Fruit fly (Drosophila melanogaster) whole organism, prepupa: ENCODE data around the gene CG9784.

ENCODE experiments used
- Blimp-1 ChIP-seq: fragments of 200-800 bp; sonication (Bioruptor generic); optimal IDR thresholded peaks from 3 replicates; lab custom pipeline; 2017; ENCODE audit warnings: missing biosample characterization, missing genetic modification characterization, mild to moderate bottlenecking, moderate library complexity, missing genetic modification reagents
- CG10631 ChIP-seq: fragments of 200-800 bp; sonication (Bioruptor generic); optimal IDR thresholded peaks from 2 replicates; lab custom pipeline; 2016; ENCODE audit warnings: missing biosample characterization, missing genetic modification characterization
- CG10669 ChIP-seq: fragments of 200-800 bp; sonication (Bioruptor generic); optimal IDR thresholded peaks from 3 replicates; lab custom pipeline; 2018; ENCODE audit warnings: missing biosample characterization, mild to moderate bottlenecking, missing genetic modification characterization, moderate library complexity
- CG11902 ChIP-seq: fragments of 200-800 bp; sonication (Bioruptor generic); optimal IDR thresholded peaks from 3 replicates; lab custom pipeline; 2016; ENCODE audit warnings: missing biosample characterization, missing genetic modification characterization
- CG15336 ChIP-seq: fragments of 200-800 bp; sonication (Bioruptor generic); IDR thresholded peaks from 2 replicates; pipeline ENCODE4 v1.3.6; 2022; ENCODE audit warnings: missing biosample characterization, missing genetic modification characterization
- CG1621 ChIP-seq: fragments of 200-800 bp; sonication (Bioruptor generic); optimal IDR thresholded peaks from 3 replicates; lab custom pipeline; 2018; ENCODE audit warnings: missing biosample characterization, mild to moderate bottlenecking, missing genetic modification characterization
- CG16779 ChIP-seq: fragments of 200-800 bp; sonication (Bioruptor generic); optimal IDR thresholded peaks from 3 replicates; lab custom pipeline; 2017; ENCODE audit warnings: missing biosample characterization, mild to moderate bottlenecking, missing genetic modification characterization
- CG3032 ChIP-seq: fragments of 200-800 bp; optimal IDR thresholded peaks from 2 replicates; lab custom pipeline; 2019; ENCODE audit warnings: missing biosample characterization, mild to moderate bottlenecking, missing genetic modification characterization, moderate library complexity
- CG32006 ChIP-seq: fragments of 200-800 bp; sonication (Bioruptor generic); optimal IDR thresholded peaks from 3 replicates; lab custom pipeline; 2017; ENCODE audit warnings: missing biosample characterization, mild to moderate bottlenecking, missing genetic modification characterization
- CG34406 ChIP-seq: fragments of 200-800 bp; sonication (Bioruptor generic); optimal IDR thresholded peaks from 3 replicates; lab custom pipeline; 2016; ENCODE audit warnings: missing biosample characterization, missing genetic modification characterization
- CG3919 ChIP-seq: fragments of 200-800 bp; sonication (Bioruptor generic); optimal IDR thresholded peaks from 3 replicates; lab custom pipeline; 2016; ENCODE audit warnings: missing biosample characterization, missing genetic modification characterization
- CG4318 ChIP-seq: fragments of 200-800 bp; sonication (Bioruptor generic); optimal IDR thresholded peaks from 3 replicates; lab custom pipeline; 2017; ENCODE audit warnings: missing biosample characterization, mild to moderate bottlenecking, missing genetic modification characterization
- CG6163 ChIP-seq: fragments of 200-800 bp; sonication (Bioruptor generic); IDR thresholded peaks from 3 replicates; pipeline ENCODE4 v1.3.6; 2022; ENCODE audit warnings: missing biosample characterization, missing genetic modification characterization
- CG6276 ChIP-seq: fragments of 200-800 bp; sonication (Bioruptor generic); optimal IDR thresholded peaks from 2 replicates; lab custom pipeline; 2017; ENCODE audit warnings: missing biosample characterization, mild to moderate bottlenecking, missing genetic modification characterization
- CG6792 ChIP-seq: fragments of 200-800 bp; sonication (Bioruptor generic); optimal IDR thresholded peaks from 3 replicates; lab custom pipeline; 2016; ENCODE audit warnings: missing biosample characterization, missing genetic modification characterization
- CG6808 ChIP-seq: fragments of 200-800 bp; sonication (Bioruptor generic); optimal IDR thresholded peaks from 3 replicates; lab custom pipeline; 2017; ENCODE audit warnings: missing biosample characterization, missing genetic modification characterization, mild to moderate bottlenecking, moderate library complexity, missing genetic modification reagents
- CG6854 ChIP-seq: fragments of 200-800 bp; sonication (Bioruptor generic); optimal IDR thresholded peaks from 2 replicates; lab custom pipeline; 2017; ENCODE audit warnings: missing biosample characterization, mild to moderate bottlenecking, missing genetic modification characterization
- CG8119 ChIP-seq: fragments of 200-800 bp; sonication (Bioruptor generic); IDR thresholded peaks from 3 replicates; pipeline ENCODE4 v1.3.6; 2022; ENCODE audit warnings: missing biosample characterization, missing genetic modification characterization
- CG8319 ChIP-seq: fragments of 200-800 bp; sonication (Bioruptor generic); optimal IDR thresholded peaks from 3 replicates; lab custom pipeline; 2016; ENCODE audit warnings: missing biosample characterization, missing genetic modification characterization
- CG8632 ChIP-seq: fragments of 200-800 bp; sonication (Bioruptor generic); optimal IDR thresholded peaks from 3 replicates; lab custom pipeline; 2016; ENCODE audit warnings: missing biosample characterization, missing genetic modification characterization
- Eip75B ChIP-seq: fragments of 200-800 bp; sonication (Bioruptor generic); optimal IDR thresholded peaks from 3 replicates; lab custom pipeline; 2016; ENCODE audit warnings: missing biosample characterization, missing genetic modification characterization
- Eip93F ChIP-seq: fragments of 200-800 bp; sonication (Bioruptor generic); optimal IDR thresholded peaks from 2 replicates; lab custom pipeline; 2016; ENCODE audit warnings: missing biosample characterization, mild to moderate bottlenecking, missing genetic modification characterization
- Ets21C ChIP-seq: fragments of 200-800 bp; sonication (Bioruptor generic); optimal IDR thresholded peaks from 3 replicates; lab custom pipeline; 2016; ENCODE audit warnings: missing biosample characterization, missing genetic modification characterization
- Ets96B ChIP-seq: fragments of 200-800 bp; optimal IDR thresholded peaks from 2 replicates; lab custom pipeline; 2019; ENCODE audit warnings: missing biosample characterization, mild to moderate bottlenecking, missing genetic modification characterization, moderate library complexity
- Hr38 ChIP-seq: sonication (Bioruptor generic); optimal IDR thresholded peaks from 2 replicates; lab custom pipeline; 2016; ENCODE audit warnings: missing biosample characterization, missing genetic modification characterization
- Hr39 ChIP-seq: fragments of 200-800 bp; sonication (Bioruptor generic); optimal IDR thresholded peaks from 2 replicates; lab custom pipeline; 2016; ENCODE audit warnings: missing biosample characterization, missing genetic modification characterization
- Hr4 ChIP-seq: fragments of 200-800 bp; sonication (Bioruptor generic); optimal IDR thresholded peaks from 3 replicates; lab custom pipeline; 2016; ENCODE audit warnings: missing biosample characterization, missing genetic modification characterization
- Met ChIP-seq: fragments of 200-800 bp; sonication (Bioruptor generic); optimal IDR thresholded peaks from 3 replicates; lab custom pipeline; 2016; ENCODE audit warnings: missing biosample characterization, missing genetic modification characterization
- Smox ChIP-seq: fragments of 200-800 bp; sonication (Bioruptor generic); optimal IDR thresholded peaks from 3 replicates; lab custom pipeline; 2016; ENCODE audit warnings: missing biosample characterization, missing genetic modification characterization
- Sox102F ChIP-seq: fragments of 200-800 bp; sonication (Bioruptor generic); optimal IDR thresholded peaks from 2 replicates; lab custom pipeline; 2016; ENCODE audit warnings: missing biosample characterization, mild to moderate bottlenecking, missing genetic modification characterization
- Sox14 ChIP-seq: fragments of 200-800 bp; sonication (Bioruptor generic); optimal IDR thresholded peaks from 3 replicates; lab custom pipeline; 2016; ENCODE audit warnings: missing biosample characterization, missing genetic modification characterization
- Sox15 ChIP-seq: fragments of 200-800 bp; sonication (Bioruptor generic); optimal IDR thresholded peaks from 3 replicates; lab custom pipeline; 2016; ENCODE audit warnings: missing biosample characterization, missing genetic modification characterization
- achi ChIP-seq: fragments of 200-800 bp; sonication (Bioruptor generic); optimal IDR thresholded peaks from 3 replicates; lab custom pipeline; 2016; ENCODE audit warnings: missing biosample characterization, missing genetic modification characterization
- acj6 ChIP-seq: fragments of 200-800 bp; sonication (Bioruptor generic); optimal IDR thresholded peaks from 3 replicates; lab custom pipeline; 2016; ENCODE audit warnings: missing biosample characterization, missing genetic modification characterization
- cyc ChIP-seq: fragments of 200-800 bp; sonication (Bioruptor generic); optimal IDR thresholded peaks from 3 replicates; lab custom pipeline; 2016; ENCODE audit warnings: missing biosample characterization, missing genetic modification characterization
- dac ChIP-seq: fragments of 200-800 bp; sonication (Bioruptor generic); optimal IDR thresholded peaks from 2 replicates; lab custom pipeline; 2017; ENCODE audit warnings: missing biosample characterization, mild to moderate bottlenecking, missing genetic modification characterization
- dsx ChIP-seq: fragments of 200-800 bp; optimal IDR thresholded peaks from 3 replicates; lab custom pipeline; 2019; ENCODE audit warnings: missing biosample characterization, mild to moderate bottlenecking, missing genetic modification characterization, moderate library complexity; ENCODE audit not compliant: poor library complexity, severe bottlenecking
- eg ChIP-seq: fragments of 200-800 bp; sonication (Bioruptor generic); IDR thresholded peaks from 3 replicates; pipeline ENCODE4 v1.3.6; 2022; ENCODE audit warnings: missing biosample characterization, missing genetic modification characterization
- fd59A ChIP-seq: fragments of 200-800 bp; sonication (Bioruptor generic); optimal IDR thresholded peaks from 2 replicates; lab custom pipeline; 2017; ENCODE audit warnings: missing biosample characterization, mild to moderate bottlenecking, missing genetic modification characterization, missing genetic modification reagents
- fd85E ChIP-seq: fragments of 200-800 bp; sonication (Bioruptor generic); optimal IDR thresholded peaks from 3 replicates; lab custom pipeline; 2016; ENCODE audit warnings: missing biosample characterization, missing genetic modification characterization
- fkh ChIP-seq: fragments of 200-800 bp; sonication (Bioruptor generic); optimal IDR thresholded peaks from 3 replicates; lab custom pipeline; 2017; ENCODE audit warnings: missing biosample characterization, mild to moderate bottlenecking, missing genetic modification characterization, moderate library complexity
- net ChIP-seq: fragments of 200-800 bp; sonication (Bioruptor generic); optimal IDR thresholded peaks from 3 replicates; lab custom pipeline; 2016; ENCODE audit warnings: missing biosample characterization, missing genetic modification characterization
- salr ChIP-seq, 2 experiments: fragments of 200-800 bp; sonication (Bioruptor generic); optimal IDR thresholded peaks; 3 replicates each; lab custom pipeline; 2016 to 2018; ENCODE audit warnings: missing biosample characterization in 2 of 2, missing genetic modification characterization in 2 of 2, mild to moderate bottlenecking in 1 of 2
- spab ChIP-seq: fragments of 200-800 bp; sonication (Bioruptor generic); optimal IDR thresholded peaks from 2 replicates; lab custom pipeline; 2017; ENCODE audit warnings: missing biosample characterization, mild to moderate bottlenecking, missing genetic modification characterization, missing genetic modification reagents
- ss ChIP-seq, 2 experiments: fragments of 200-800 bp; sonication (Bioruptor generic); optimal IDR thresholded peaks; 2 replicates in 1 of 2; 3 replicates in 1 of 2; lab custom pipeline; 2017 to 2018; ENCODE audit warnings: mild to moderate bottlenecking in 2 of 2, missing biosample characterization in 2 of 2, missing genetic modification characterization in 2 of 2, moderate library complexity in 1 of 2
- topi ChIP-seq: fragments of 200-800 bp; sonication (Bioruptor generic); optimal IDR thresholded peaks from 3 replicates; lab custom pipeline; 2016; ENCODE audit warnings: missing biosample characterization, missing genetic modification characterization
- vri ChIP-seq: fragments of 200-800 bp; sonication (Bioruptor generic); optimal IDR thresholded peaks from 3 replicates; lab custom pipeline; 2016; ENCODE audit warnings: missing biosample characterization, mild to moderate bottlenecking, missing genetic modification characterization

The CG9784 gene

dm6 chrX:16641101-16641420 is 42.0 kb upstream of the CG9784 start:
- peak; percentile 83 for TF ChIP-seq fkh (GFP tag; lab: Kevin White, UChicago)
- no peak for TF ChIP-seq acj6 (GFP tag; lab: Kevin White, UChicago)

- peak; percentile 89 for TF ChIP-seq cyc (GFP tag; lab: Kevin White, UChicago)
- no peak for TF ChIP-seq CG16779
- TF ChIP-seq CG6792: peak; percentile 68
- peak; percentile 16 for TF ChIP-seq Blimp-1
- TF ChIP-seq achi (GFP tag; lab: Kevin White, UChicago): peak; percentile 72
- TF ChIP-seq CG32006: peak; percentile 87
- TF ChIP-seq CG8632 (GFP tag; lab: Kevin White, UChicago): peak; percentile 67
- TF ChIP-seq CG8119 (GFP tag; lab: Robert Waterston, UW): peak; percentile 81
- peak; percentile 95 for TF ChIP-seq CG6163 (GFP tag; lab: Robert Waterston, UW)
- TF ChIP-seq CG10669 (GFP tag; lab: Kevin White, UChicago): peak; percentile 73
- peak; percentile 80 for TF ChIP-seq topi
- TF ChIP-seq acj6 (GFP tag; lab: Kevin White, UChicago): peak; percentile 75
- TF ChIP-seq CG1621: peak; percentile 63
- peak; percentile 28 for TF ChIP-seq dsx (GFP tag; lab: Kevin White, UChicago)
- TF ChIP-seq eg: peak; percentile 95
- peak; percentile 20 for TF ChIP-seq vri (GFP tag; lab: Kevin White, UChicago)
- TF ChIP-seq ss (GFP tag; optimal IDR thresholded peaks at IDR 0.05; lab: Kevin White, UChicago): peak in 1 of 2 experiments; percentile 56
- peak; percentile 85 for TF ChIP-seq CG3919 (GFP tag; lab: Kevin White, UChicago)
- peak; percentile 70 for TF ChIP-seq net (GFP tag; lab: Kevin White, UChicago)
- TF ChIP-seq Eip75B: peak; percentile 80
- peak; percentile 71 to 81 for TF ChIP-seq salr (GFP tag; optimal IDR thresholded peaks at IDR 0.05; lab: Kevin White, UChicago)
- peak; percentile 48 for TF ChIP-seq spab (GFP tag; lab: Kevin White, UChicago)
- TF ChIP-seq Hr4 (GFP tag; lab: Kevin White, UChicago): peak; percentile 53
- TF ChIP-seq Smox (GFP tag; lab: Kevin White, UChicago): peak; percentile 78
- peak; percentile 81 for TF ChIP-seq CG10631 (GFP tag; lab: Kevin White, UChicago)
- TF ChIP-seq CG34406: peak; percentile 66
- peak; percentile 52 for TF ChIP-seq CG8319 (GFP tag; lab: Kevin White, UChicago)
- TF ChIP-seq Hr39 (GFP tag; lab: Kevin White, UChicago): peak; percentile 90
- TF ChIP-seq Eip93F (GFP tag; lab: Kevin White, UChicago): peak; percentile 70
- TF ChIP-seq CG4318 (GFP tag; lab: Kevin White, UChicago): peak; percentile 78
- TF ChIP-seq CG6854 (GFP tag; lab: Kevin White, UChicago): no peak
- TF ChIP-seq Sox15 (GFP tag; lab: Kevin White, UChicago): peak; percentile 85
- peak; percentile 43 for TF ChIP-seq fd59A
- TF ChIP-seq Met (GFP tag; lab: Kevin White, UChicago): peak; percentile 75
- TF ChIP-seq CG6808: peak; percentile 36
- peak; percentile 79 for TF ChIP-seq Ets21C (GFP tag; lab: Kevin White, UChicago)
- TF ChIP-seq CG15336 (GFP tag; lab: Robert Waterston, UW): peak; percentile 83
- no peak for TF ChIP-seq Hr38 (GFP tag; lab: Kevin White, UChicago)
- peak; percentile 42 for TF ChIP-seq Sox102F (GFP tag; lab: Kevin White, UChicago)
- TF ChIP-seq fkh (GFP tag; lab: Kevin White, UChicago): no peak
- TF ChIP-seq Sox14: peak; percentile 82
- TF ChIP-seq fd85E (GFP tag; lab: Kevin White, UChicago): no peak
- TF ChIP-seq dac (GFP tag; lab: Kevin White, UChicago): peak; percentile 69
- TF ChIP-seq CG3032: peak; percentile 73
- peak; percentile 81 for TF ChIP-seq CG11902 (GFP tag; lab: Kevin White, UChicago)
- TF ChIP-seq CG6276 (GFP tag; lab: Kevin White, UChicago): peak; percentile 58
- TF ChIP-seq Ets96B: peak; percentile 54
These were observed 41.5 kb upstream of the CG9784 start, which contains the start of the genes SNRPG and mthl1 for dm6 chrX:16640260-16641100. SNRPG (minus strand) TSS chrX:16640419. mthl1 (plus strand) TSS chrX:16640968.
